Fruit fly (Drosophila melanogaster): ENCODE data around the gene CG7362.

Gene CG7362

DNA sequence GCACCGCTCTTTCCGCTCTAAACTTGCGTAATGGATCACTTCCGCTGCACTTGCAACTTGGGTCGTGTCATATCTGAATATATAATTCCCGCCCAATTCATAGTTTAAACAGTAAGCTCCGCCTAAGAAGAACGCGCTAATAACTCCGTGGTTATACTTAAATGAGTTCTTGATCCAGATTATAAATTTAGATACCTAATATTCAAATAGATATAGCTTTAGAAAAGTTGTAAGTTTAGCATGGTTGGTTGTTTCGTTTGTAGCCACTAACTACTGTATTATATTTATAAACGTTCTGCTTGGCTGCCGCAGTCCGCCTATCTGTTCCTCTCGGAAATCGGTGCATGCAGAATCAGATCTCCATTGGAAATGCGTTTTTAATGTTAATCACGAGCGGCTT, 11.3 kb downstream of the CG7362 start (continued):
- TF ChIP-seq foxo (GFP tag; optimal IDR thresholded peaks at IDR 0.05) (peak in 1 of 2 experiments; percentile 59), Sp1 (GFP tag; optimal IDR thresholded peaks at IDR 0.05) (peak; percentile 13), dmrt93B (GFP tag; optimal IDR thresholded peaks at IDR 0.05) (no peak), Hr83 (GFP tag; optimal IDR thresholded peaks at IDR 0.05; ENCODE audit: poor library complexity, severe bottlenecking) (no peak), sage (GFP tag; optimal IDR thresholded peaks at IDR 0.05) (no peak), fru (GFP tag; optimal IDR thresholded peaks at IDR 0.05) (peak; percentile 60), Vsx2 (GFP tag; optimal IDR thresholded peaks at IDR 0.05; ENCODE audit: partially characterized antibody) (no peak), CrebA (GFP tag; optimal IDR thresholded peaks at IDR 0.05; ENCODE audit: borderline replicate concordance) (no peak), rgr (GFP tag; optimal IDR thresholded peaks at IDR 0.05) (peak; percentile 6), usp (GFP tag; optimal IDR thresholded peaks at IDR 0.05) (no peak), br (GFP tag; optimal IDR thresholded peaks at IDR 0.05) (peak; percentile 52), dl (GFP tag; optimal IDR thresholded peaks at IDR 0.05; ENCODE audit: insufficient read depth in 1 of 2, partially characterized antibody in 2 of 2) (no peak), psq (GFP tag; optimal IDR thresholded peaks at IDR 0.05) (peak; percentile 10)

DNA sequence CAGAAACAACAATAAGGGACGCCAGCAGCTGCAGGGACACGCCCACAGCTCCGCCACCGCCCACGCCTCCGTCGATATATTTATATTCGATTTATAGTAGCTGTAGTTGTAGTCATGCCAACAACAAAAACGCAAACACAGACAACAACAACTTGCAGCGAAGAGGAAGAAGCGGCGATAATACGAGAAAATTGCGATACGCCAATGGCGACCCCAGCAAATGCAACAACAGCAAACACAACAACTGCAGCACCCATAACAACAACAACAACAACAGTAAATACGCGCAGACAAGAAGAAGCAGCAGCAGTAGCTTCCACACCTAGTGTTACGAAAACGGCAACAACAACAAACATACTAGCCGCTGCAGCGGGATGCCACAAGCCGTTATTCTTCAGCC, 12.2 kb downstream of the CG7362 start:
- no peak for TF ChIP-seq Jra (GFP tag; optimal IDR thresholded peaks at IDR 0.05)
- peak; percentile 57 for TF ChIP-seq Dfd (GFP tag; optimal IDR thresholded peaks at IDR 0.05)

DNA sequence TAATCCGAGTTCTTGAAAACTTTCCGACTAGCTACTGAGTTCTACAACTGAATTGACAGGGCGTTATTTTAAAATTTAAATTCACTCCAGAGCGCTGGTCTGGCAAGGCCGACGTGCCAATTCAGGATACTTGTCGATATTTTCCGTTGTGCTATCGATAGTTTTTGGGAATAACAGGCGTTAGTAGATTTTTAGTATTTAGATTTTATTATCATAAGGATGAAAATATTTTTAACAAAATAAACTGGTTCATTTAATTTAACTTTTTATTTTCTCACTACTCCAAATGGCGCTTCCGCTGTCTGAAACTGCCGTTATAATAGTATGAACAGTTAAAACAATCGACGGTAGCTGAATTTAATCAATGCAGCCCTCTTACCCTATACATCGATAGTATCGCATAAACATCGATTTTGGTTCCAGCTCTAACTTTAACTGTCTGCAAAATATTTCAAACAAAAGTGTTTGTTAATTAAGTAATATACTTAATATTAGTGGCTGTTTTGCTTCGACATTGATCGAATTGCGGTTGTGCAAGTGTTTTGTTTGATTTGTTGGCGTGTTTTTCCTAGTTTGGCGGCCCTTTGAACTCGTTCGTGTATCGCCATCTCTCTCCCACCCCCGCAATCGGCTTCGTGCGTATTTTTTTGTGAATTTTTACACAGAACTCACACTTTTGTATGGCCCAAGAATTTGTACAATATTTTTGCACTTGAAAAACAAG, 12.9 kb downstream of the CG7362 start, which contains the start of the genes eff and jvl:
eff (minus strand) TSS at position 128 of the 724 bp plus-strand sequence.
jvl (plus strand) TSS at position 391 of the 724 bp plus-strand sequence.
- no peak for TF ChIP-seq lola (GFP tag; optimal IDR thresholded peaks at IDR 0.05)
- peak; percentile 82 for TF ChIP-seq Hr83 (GFP tag; optimal IDR thresholded peaks at IDR 0.05; ENCODE audit: poor library complexity, severe bottlenecking)
- TF ChIP-seq foxo (GFP tag; optimal IDR thresholded peaks at IDR 0.05): peak in 1 of 2 experiments; percentile 48
- TF ChIP-seq N (GFP tag; optimal IDR thresholded peaks at IDR 0.05): no peak
- peak; percentile 18 for TF ChIP-seq sv (GFP tag; optimal IDR thresholded peaks at IDR 0.05)
- no peak for TF ChIP-seq CG9705 (GFP tag; optimal IDR thresholded peaks at IDR 0.05)
- TF ChIP-seq dl (GFP tag; optimal IDR thresholded peaks at IDR 0.05; ENCODE audit: insufficient read depth in 1 of 2, partially characterized antibody in 2 of 2): no peak
- TF ChIP-seq h (GFP tag; optimal IDR thresholded peaks at IDR 0.05): peak; percentile 53
- TF ChIP-seq Mio (GFP tag; optimal IDR thresholded peaks at IDR 0.05): no peak
- peak; percentile 10 for TF ChIP-seq fru (GFP tag; optimal IDR thresholded peaks at IDR 0.05)
- no peak for TF ChIP-seq Vsx2 (GFP tag; optimal IDR thresholded peaks at IDR 0.05; ENCODE audit: partially characterized antibody)
- TF ChIP-seq psq (GFP tag; optimal IDR thresholded peaks at IDR 0.05): no peak
- TF ChIP-seq pan (optimal IDR thresholded peaks at IDR 0.05): no peak
- peak; percentile 73 for TF ChIP-seq tai (GFP tag; optimal IDR thresholded peaks at IDR 0.05)
- TF ChIP-seq OdsH (GFP tag; optimal IDR thresholded peaks at IDR 0.05): no peak
- TF ChIP-seq dmrt93B (GFP tag; optimal IDR thresholded peaks at IDR 0.05): no peak
- TF ChIP-seq Dfd (GFP tag; optimal IDR thresholded peaks at IDR 0.05): no peak
- TF ChIP-seq CrebA (GFP tag; optimal IDR thresholded peaks at IDR 0.05; ENCODE audit: borderline replicate concordance): no peak
- peak; percentile 75 for TF ChIP-seq Hnf4 (GFP tag; optimal IDR thresholded peaks at IDR 0.05)
- TF ChIP-seq br (GFP tag; optimal IDR thresholded peaks at IDR 0.05): no peak
- TF ChIP-seq sage (GFP tag; optimal IDR thresholded peaks at IDR 0.05): peak; percentile 64
- TF ChIP-seq Jra (GFP tag; optimal IDR thresholded peaks at IDR 0.05): no peak
- no peak for TF ChIP-seq Myc (optimal IDR thresholded peaks at IDR 0.05)
- no peak for TF ChIP-seq CG32264 (GFP tag; optimal IDR thresholded peaks at IDR 0.05)
- no peak for TF ChIP-seq Abd-B (GFP tag; optimal IDR thresholded peaks at IDR 0.05)
- no peak for TF ChIP-seq Sp1 (GFP tag; optimal IDR thresholded peaks at IDR 0.05)
- TF ChIP-seq usp (GFP tag; optimal IDR thresholded peaks at IDR 0.05): no peak
- TF ChIP-seq ey (GFP tag; optimal IDR thresholded peaks at IDR 0.05): peak; percentile 29
- peak; percentile 43 for TF ChIP-seq rgr (GFP tag; optimal IDR thresholded peaks at IDR 0.05)
- TF ChIP-seq brk (GFP tag; optimal IDR thresholded peaks at IDR 0.05): peak; percentile 86
- TF ChIP-seq Dif (GFP tag; optimal IDR thresholded peaks at IDR 0.05; ENCODE audit: partially characterized antibody): no peak
- TF ChIP-seq Hr78 (GFP tag; optimal IDR thresholded peaks at IDR 0.05): no peak
- TF ChIP-seq woc (GFP tag; optimal IDR thresholded peaks at IDR 0.05): peak; percentile 43
- TF ChIP-seq HLH106 (tag; optimal IDR thresholded peaks at IDR 0.05): peak; percentile 20
- no peak for TF ChIP-seq jim (GFP tag; optimal IDR thresholded peaks at IDR 0.05)
- TF ChIP-seq GATAd (GFP tag; optimal IDR thresholded peaks at IDR 0.05): no peak
- peak; percentile 59 for TF ChIP-seq dsf (GFP tag; optimal IDR thresholded peaks at IDR 0.05; ENCODE audit: borderline replicate concordance)
- TF ChIP-seq Rel (GFP tag; optimal IDR thresholded peaks at IDR 0.05): no peak
- TF ChIP-seq Rel (tag; optimal IDR thresholded peaks at IDR 0.05): peak; percentile 17

All from whole organism, wandering third instar larva.